Worm (Caenorhabditis elegans) whole organism, L3 larva: ENCODE measurements around the gene F26A1.7.
A peak's percentile ranks its signal among the peaks of the same experiment; 100 is the strongest.
"Not testable (repeated sequence)": the region's sequence is repeated elsewhere in the genome, so short reads cannot be mapped to it uniquely, and the experiment has no call there.

Experiments used
- R02D3.7 ChIP-seq: fragments of 150-350 bp; optimal IDR thresholded peaks from 2 replicates; lab custom pipeline; 2014; ENCODE audit warnings: missing biosample characterization, missing genetic modification characterization
- ZK546.5 ChIP-seq: sonication (generic microtip); optimal IDR thresholded peaks from 2 replicates; lab custom pipeline; 2017; ENCODE audit warnings: missing biosample characterization, missing genetic modification characterization
- aly-2 ChIP-seq: fragments of 150-350 bp; optimal IDR thresholded peaks from 2 replicates; lab custom pipeline; 2014; ENCODE audit warnings: missing biosample characterization, missing genetic modification characterization
- ama-1 ChIP-seq: fragments of 150-350 bp; optimal IDR thresholded peaks from 2 replicates; lab custom pipeline; 2018
- ceh-16 ChIP-seq: sonication (generic microtip); optimal IDR thresholded peaks from 2 replicates; lab custom pipeline; 2017; ENCODE audit warnings: missing biosample characterization, missing genetic modification characterization
- ceh-82 ChIP-seq: fragments of 150-350 bp; optimal IDR thresholded peaks from 2 replicates; lab custom pipeline; 2014; ENCODE audit warnings: missing biosample characterization, missing genetic modification characterization
- egl-27 ChIP-seq: sonication (generic microtip); optimal IDR thresholded peaks from 4 replicates; lab custom pipeline; 2017; ENCODE audit warnings: missing biosample characterization, missing genetic modification reagents, missing genetic modification characterization
- egl-5 ChIP-seq: fragments of 150-350 bp; optimal IDR thresholded peaks from 2 replicates; lab custom pipeline; 2017; ENCODE audit warnings: missing biosample characterization, missing genetic modification reagents, missing genetic modification characterization, inconsistent platforms
- elt-2 ChIP-seq: sonication (generic microtip); optimal IDR thresholded peaks from 2 replicates; lab custom pipeline; 2016; ENCODE audit warnings: missing genetic modification reagents, mild to moderate bottlenecking, missing genetic modification characterization, missing compliant biosample characterization
- elt-3 ChIP-seq, 3 experiments: fragments of 150-350 bp in 1 of 3; sonication (generic microtip) in 2 of 3; optimal IDR thresholded peaks; 2 replicates in 2 of 3; 4 replicates in 1 of 3; lab custom pipeline; 2014 to 2017; ENCODE audit warnings: missing biosample characterization in 3 of 3, missing genetic modification characterization in 3 of 3
- fkh-2 ChIP-seq: fragments of 150-350 bp; optimal IDR thresholded peaks from 2 replicates; lab custom pipeline; 2014; ENCODE audit warnings: missing biosample characterization, missing genetic modification reagents, missing genetic modification characterization
- hmg-11 ChIP-seq: sonication (generic microtip); optimal IDR thresholded peaks from 2 replicates; lab custom pipeline; 2016; ENCODE audit warnings: missing genetic modification characterization, missing compliant biosample characterization
- jun-1 ChIP-seq: fragments of 150-350 bp; optimal IDR thresholded peaks from 2 replicates; lab custom pipeline; 2014; ENCODE audit warnings: missing biosample characterization, missing genetic modification reagents, missing genetic modification characterization
- lin-15B ChIP-seq: fragments of 150-350 bp; optimal IDR thresholded peaks from 2 replicates; lab custom pipeline; 2014; ENCODE audit warnings: missing biosample characterization, missing genetic modification characterization
- mdl-1 ChIP-seq: fragments of 150-350 bp; optimal IDR thresholded peaks from 2 replicates; lab custom pipeline; 2014; ENCODE audit warnings: missing biosample characterization, missing genetic modification characterization
- mml-1 ChIP-seq: fragments of 150-350 bp; sonication (generic microtip); optimal IDR thresholded peaks from 3 replicates; lab custom pipeline; 2014; ENCODE audit warnings: missing biosample characterization, missing genetic modification characterization
- nfya-1 ChIP-seq: sonication (generic microtip); optimal IDR thresholded peaks from 2 replicates; lab custom pipeline; 2017; ENCODE audit warnings: missing genetic modification characterization, mild to moderate bottlenecking, missing compliant biosample characterization, antibody characterized with exemption, moderate library complexity; ENCODE audit not compliant: insufficient read depth
- nhr-11 ChIP-seq: fragments of 150-350 bp; optimal IDR thresholded peaks from 2 replicates; lab custom pipeline; 2014; ENCODE audit warnings: missing biosample characterization, missing genetic modification characterization
- nhr-12 ChIP-seq: fragments of 150-350 bp; optimal IDR thresholded peaks from 2 replicates; lab custom pipeline; 2014; ENCODE audit warnings: missing biosample characterization, missing genetic modification characterization
- nhr-23 ChIP-seq: fragments of 150-350 bp; optimal IDR thresholded peaks from 2 replicates; lab custom pipeline; 2014; ENCODE audit warnings: missing biosample characterization, missing genetic modification reagents, missing genetic modification characterization
- nhr-237 ChIP-seq: fragments of 150-350 bp; optimal IDR thresholded peaks from 2 replicates; lab custom pipeline; 2014; ENCODE audit warnings: missing biosample characterization, missing genetic modification characterization
- nhr-25 ChIP-seq: sonication (generic microtip); optimal IDR thresholded peaks from 2 replicates; lab custom pipeline; 2017; ENCODE audit warnings: missing biosample characterization, missing genetic modification characterization
- nhr-43 ChIP-seq: sonication (generic microtip); optimal IDR thresholded peaks from 2 replicates; lab custom pipeline; 2016; ENCODE audit warnings: mild to moderate bottlenecking, missing genetic modification characterization, missing compliant biosample characterization; ENCODE audit not compliant: poor library complexity, severe bottlenecking
- nhr-67 ChIP-seq: fragments of 150-350 bp; optimal IDR thresholded peaks from 2 replicates; lab custom pipeline; 2014; ENCODE audit warnings: missing biosample characterization, missing genetic modification characterization
- nhr-77 ChIP-seq: fragments of 150-350 bp; optimal IDR thresholded peaks from 2 replicates; lab custom pipeline; 2014; ENCODE audit warnings: missing biosample characterization, missing genetic modification characterization
- pha-4 ChIP-seq: fragments of 150-350 bp; optimal IDR thresholded peaks from 2 replicates; lab custom pipeline; 2014; ENCODE audit warnings: missing biosample characterization, missing genetic modification reagents, missing genetic modification characterization
- pqm-1 ChIP-seq: fragments of 150-350 bp; optimal IDR thresholded peaks from 2 replicates; lab custom pipeline; 2017; ENCODE audit warnings: missing biosample characterization, missing genetic modification characterization, inconsistent platforms
- tbx-2 ChIP-seq: sonication (generic microtip); optimal IDR thresholded peaks from 2 replicates; lab custom pipeline; 2016; ENCODE audit warnings: mild to moderate bottlenecking, missing genetic modification characterization, missing compliant biosample characterization
- unc-39 ChIP-seq: sonication (generic microtip); optimal IDR thresholded peaks from 4 replicates; lab custom pipeline; 2017; ENCODE audit warnings: missing biosample characterization, missing genetic modification characterization
- unc-62 ChIP-seq: fragments of 150-350 bp; sonication (generic microtip); optimal IDR thresholded peaks from 4 replicates; lab custom pipeline; 2014; ENCODE audit warnings: missing biosample characterization, missing genetic modification reagents, missing genetic modification characterization
- ztf-11 ChIP-seq: fragments of 150-350 bp; optimal IDR thresholded peaks from 2 replicates; lab custom pipeline; 2014; ENCODE audit warnings: missing biosample characterization, missing genetic modification characterization
- ztf-4 ChIP-seq: fragments of 150-350 bp; optimal IDR thresholded peaks from 2 replicates; lab custom pipeline; 2014; ENCODE audit warnings: missing biosample characterization, missing genetic modification characterization

Gene F26A1.7

DNA sequence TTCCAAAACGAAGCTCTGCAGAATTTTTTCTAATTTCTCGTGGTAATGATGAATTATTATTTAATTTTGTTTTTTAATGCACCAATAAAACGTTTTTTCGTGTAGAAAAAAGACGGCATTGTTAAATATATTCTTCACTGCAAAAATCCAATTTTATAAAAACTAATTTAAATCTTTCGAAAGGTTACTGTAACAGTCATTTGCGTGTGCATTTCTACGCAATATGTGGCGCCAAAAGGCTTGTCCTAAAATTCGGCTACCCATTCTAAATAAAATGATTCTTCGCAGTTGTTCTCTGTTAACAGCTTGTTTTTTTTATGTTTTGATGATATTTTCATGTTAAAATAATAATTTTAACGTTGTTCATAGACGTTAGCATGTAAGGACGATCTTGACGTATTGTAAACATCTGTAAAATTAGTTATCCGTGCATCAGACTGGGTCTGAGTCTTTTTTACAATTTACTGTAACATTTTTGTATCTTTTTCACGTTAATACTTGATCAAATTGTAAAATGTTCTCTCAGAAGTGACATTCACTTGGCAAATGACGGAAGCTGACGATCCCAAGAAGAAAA lies 27.1 kb downstream of the F26A1.7 start, which contains the start of gene mip-1:
Gene mip-1, plus strand, starts transcription at position 527 of the 577 bp plus-strand sequence.
- no peak for TF ChIP-seq ceh-16 (tag; lab: Kevin White, UChicago)
- no peak for TF ChIP-seq ztf-11
- TF ChIP-seq ztf-4 (tag; lab: Kevin White, UChicago): no peak
- no peak for TF ChIP-seq nhr-25 (tag; lab: Kevin White, UChicago)
- no peak for TF ChIP-seq nhr-43 (tag; lab: Kevin White, UChicago)
- TF ChIP-seq ceh-82 (tag; lab: Kevin White, UChicago): no peak
- no peak for TF ChIP-seq ZK546.5 (tag; lab: Kevin White, UChicago)
- TF ChIP-seq unc-39: no peak
- TF ChIP-seq ama-1 (lab: Kevin White, UChicago): no peak
- TF ChIP-seq jun-1 (tag; lab: Kevin White, UChicago): no peak
- TF ChIP-seq pha-4 (tag; lab: Kevin White, UChicago): no peak
- TF ChIP-seq nhr-67 (tag; lab: Kevin White, UChicago): no peak
- TF ChIP-seq egl-27 (tag; lab: Kevin White, UChicago): no peak
- no peak for TF ChIP-seq unc-62 (GFP tag; lab: Kevin White, UChicago)
- no peak for TF ChIP-seq hmg-11 (tag; lab: Kevin White, UChicago)

DNA sequence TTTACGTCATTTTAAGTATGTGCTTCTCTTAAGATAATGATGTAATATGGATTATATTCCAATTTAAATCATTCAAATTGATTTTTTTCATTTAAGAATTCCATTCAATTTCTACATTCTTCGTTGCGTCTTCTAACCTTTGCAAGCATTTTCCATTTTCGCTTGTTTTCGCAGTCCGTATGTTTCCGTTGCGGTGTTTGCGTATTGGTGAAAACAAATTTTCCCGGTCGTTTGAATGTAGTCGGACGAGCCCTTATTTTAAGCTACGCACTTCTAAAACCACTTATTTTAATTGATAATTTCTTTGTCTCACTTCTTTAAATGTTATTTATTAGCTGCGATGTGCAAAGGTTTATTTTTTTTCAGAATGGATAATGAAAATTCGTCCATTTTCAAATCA lies 34.0 kb downstream of the F26A1.7 start, which contains the start of gene mel-28:
Gene mel-28, plus strand, starts transcription at position 367 of the 400 bp plus-strand sequence.
- TF ChIP-seq aly-2 (tag; lab: Kevin White, UChicago) (no peak), nfya-1 (tag; lab: Kevin White, UChicago) (no peak), mml-1 (tag; lab: Kevin White, UChicago) (no peak), nhr-67 (tag; lab: Kevin White, UChicago) (no peak), lin-15B (tag; lab: Kevin White, UChicago) (peak; percentile 20), pqm-1 (tag; lab: Kevin White, UChicago) (no peak), nhr-77 (tag; lab: Kevin White, UChicago) (no peak), jun-1 (tag; lab: Kevin White, UChicago) (no peak), egl-5 (tag; lab: Kevin White, UChicago) (peak; percentile 44), ztf-4 (tag; lab: Kevin White, UChicago) (no peak), nhr-23 (tag; lab: Kevin White, UChicago) (no peak), mdl-1 (tag; lab: Kevin White, UChicago) (no peak), nhr-237 (tag; lab: Kevin White, UChicago) (no peak), nhr-43 (tag; lab: Kevin White, UChicago) (no peak), nhr-11 (tag; lab: Kevin White, UChicago) (no peak), pha-4 (tag; lab: Kevin White, UChicago) (peak; percentile 48), elt-3 (tag; optimal IDR thresholded peaks at IDR 0.05; lab: Kevin White, UChicago) (no peak), elt-2 (tag; lab: Kevin White, UChicago) (no peak)

DNA sequence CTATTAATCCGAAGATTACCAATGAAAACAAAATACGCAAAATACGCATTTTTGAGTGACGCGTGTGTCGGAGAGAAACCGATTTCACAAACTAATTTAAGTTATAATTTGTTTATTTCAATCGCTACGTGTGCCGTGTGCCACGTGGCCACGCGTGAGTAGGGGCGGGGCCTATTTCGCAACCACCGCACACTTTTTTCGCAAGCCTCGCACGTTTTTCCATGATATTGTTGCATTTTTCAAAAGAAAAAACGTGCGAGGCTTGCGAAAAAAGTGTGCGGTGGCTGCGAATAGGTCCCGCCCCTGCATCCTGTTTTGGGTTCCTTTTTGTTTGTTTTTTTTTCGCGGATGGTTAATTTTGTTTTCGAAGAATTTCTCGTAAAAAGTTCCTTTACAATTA lies 34.6 kb downstream of the F26A1.7 start, which contains the start of gene enu-3.2:
Gene enu-3.2, minus strand, starts transcription at position 105 of the 400 bp plus-strand sequence.
- not testable (repeated sequence) for TF ChIP-seq nhr-12 (tag; lab: Kevin White, UChicago); elt-3 (tag; optimal IDR thresholded peaks at IDR 0.05; lab: Kevin White, UChicago); R02D3.7 (tag; lab: Kevin White, UChicago)

DNA sequence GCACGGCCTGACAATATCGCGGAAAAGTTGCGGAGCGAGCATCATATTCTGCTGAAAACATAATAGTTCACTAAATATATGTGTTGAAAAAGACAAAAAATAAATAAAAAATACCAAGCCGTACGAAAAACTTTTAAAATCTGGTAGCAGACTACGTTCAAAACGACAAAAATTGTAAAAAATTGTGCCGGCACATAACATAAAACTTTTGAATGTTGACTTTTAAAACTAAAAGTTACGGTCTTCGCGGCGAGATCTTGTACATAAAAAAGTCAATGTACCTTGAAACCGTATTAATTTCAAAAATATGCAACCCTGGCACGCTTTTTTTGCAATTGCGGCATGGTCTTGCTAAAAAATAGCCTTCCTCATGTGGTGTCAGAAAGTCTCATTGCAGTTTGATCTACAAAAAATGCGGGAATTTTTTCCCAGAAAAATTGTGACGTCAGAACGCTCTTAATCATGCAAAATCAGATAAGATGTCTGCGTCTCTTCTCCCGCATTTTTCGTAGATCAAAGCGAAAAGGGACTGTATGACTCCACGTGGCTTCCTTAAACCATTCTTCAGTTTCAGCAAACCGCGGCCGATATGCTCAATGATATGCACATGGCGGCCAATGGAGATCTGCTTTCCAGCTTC lies 37.7 kb downstream of the F26A1.7 start, which contains the start of the genes gex-5 and C38D4.10:
Gene gex-5, minus strand, starts transcription at position 51 of the 640 bp plus-strand sequence.
Gene C38D4.10, plus strand, starts transcription at position 590 of the 640 bp plus-strand sequence.
- not testable (repeated sequence) for TF ChIP-seq tbx-2, fkh-2, egl-27 (tag; lab: Kevin White, UChicago)
